Fruit fly (Drosophila melanogaster) whole organism, pupa: ENCODE measurements around the gene unc-4.

Experiments
- CG10348 ChIP-seq: fragments of 200-800 bp; sonication (Bioruptor generic); IDR thresholded peaks from 2 replicates; pipeline ENCODE4 v1.3.6; 2022; ENCODE audit warnings: missing biosample characterization, missing genetic modification characterization
- CG12605 ChIP-seq: fragments of 200-800 bp; sonication (Bioruptor generic); IDR thresholded peaks from 2 replicates; pipeline ENCODE4 v1.3.6; 2022; ENCODE audit warnings: missing biosample characterization, missing genetic modification characterization
- CG13204 ChIP-seq: fragments of 200-800 bp; sonication (Bioruptor generic); optimal IDR thresholded peaks from 2 replicates; lab custom pipeline; 2018; ENCODE audit warnings: missing biosample characterization, mild to moderate bottlenecking, missing genetic modification characterization, moderate library complexity
- CG14655 ChIP-seq: fragments of 200-800 bp; sonication (Bioruptor generic); optimal IDR thresholded peaks from 3 replicates; lab custom pipeline; 2017; ENCODE audit warnings: mild to moderate bottlenecking, missing biosample characterization, missing genetic modification reagents, missing genetic modification characterization
- CG15710 ChIP-seq: fragments of 200-800 bp; sonication (Bioruptor generic); optimal IDR thresholded peaks from 2 replicates; lab custom pipeline; 2018; ENCODE audit warnings: missing biosample characterization, mild to moderate bottlenecking, missing genetic modification characterization, moderate library complexity
- CG17806 ChIP-seq: fragments of 200-800 bp; sonication (Bioruptor generic); optimal IDR thresholded peaks from 2 replicates; lab custom pipeline; 2018; ENCODE audit warnings: missing biosample characterization, mild to moderate bottlenecking, missing genetic modification characterization, moderate library complexity
- CG32121 ChIP-seq: fragments of 200-800 bp; sonication (Bioruptor generic); IDR thresholded peaks from 2 replicates; pipeline ENCODE4 v1.3.6; 2022; ENCODE audit warnings: missing biosample characterization, missing genetic modification characterization
- CG34367 ChIP-seq: fragments of 200-800 bp; sonication (Bioruptor generic); optimal IDR thresholded peaks from 2 replicates; lab custom pipeline; 2018; ENCODE audit warnings: missing biosample characterization, mild to moderate bottlenecking, missing genetic modification characterization
- CG4496 ChIP-seq: fragments of 200-800 bp; sonication (Bioruptor generic); IDR thresholded peaks from 3 replicates; pipeline ENCODE4 v1.3.6; 2022; ENCODE audit warnings: missing biosample characterization, missing genetic modification characterization
- CG8159 ChIP-seq: fragments of 200-800 bp; sonication (Bioruptor generic); optimal IDR thresholded peaks from 3 replicates; lab custom pipeline; 2018; ENCODE audit warnings: missing biosample characterization, mild to moderate bottlenecking, missing genetic modification characterization, moderate library complexity
- CG8301 ChIP-seq: fragments of 200-800 bp; sonication (Bioruptor generic); optimal IDR thresholded peaks from 2 replicates; lab custom pipeline; 2018; ENCODE audit warnings: missing biosample characterization, mild to moderate bottlenecking, missing genetic modification characterization
- CG9948 ChIP-seq: fragments of 200-800 bp; sonication (Bioruptor generic); optimal IDR thresholded peaks from 2 replicates; lab custom pipeline; 2018; ENCODE audit warnings: missing biosample characterization, mild to moderate bottlenecking, missing genetic modification characterization, moderate library complexity
- D1 ChIP-seq: fragments of 200-800 bp; sonication (Bioruptor generic); optimal IDR thresholded peaks from 2 replicates; lab custom pipeline; 2018; ENCODE audit warnings: missing biosample characterization, mild to moderate bottlenecking, missing genetic modification characterization, moderate library complexity
- EcR ChIP-seq: fragments of 200-800 bp; sonication (Bioruptor generic); optimal IDR thresholded peaks from 3 replicates; lab custom pipeline; 2019; ENCODE audit warnings: missing biosample characterization, missing genetic modification characterization, mild to moderate bottlenecking, moderate library complexity, missing genetic modification reagents
- Ets98B ChIP-seq: fragments of 200-800 bp; sonication (Bioruptor generic); IDR thresholded peaks from 2 replicates; pipeline ENCODE4 v1.3.6; 2022; ENCODE audit warnings: missing biosample characterization, missing genetic modification characterization
- Pif1A ChIP-seq: fragments of 200-800 bp; sonication (Bioruptor generic); optimal IDR thresholded peaks from 3 replicates; lab custom pipeline; 2016; ENCODE audit warnings: missing biosample characterization, missing genetic modification characterization
- Pif1B ChIP-seq: fragments of 200-800 bp; sonication (Bioruptor generic); optimal IDR thresholded peaks from 3 replicates; lab custom pipeline; 2016; ENCODE audit warnings: missing biosample characterization, missing genetic modification characterization
- Snoo ChIP-seq: fragments of 200-800 bp; sonication (Bioruptor generic); optimal IDR thresholded peaks from 3 replicates; lab custom pipeline; 2017; ENCODE audit warnings: missing biosample characterization, mild to moderate bottlenecking, missing genetic modification characterization, inconsistent platforms
- fd96Ca ChIP-seq: fragments of 200-800 bp; sonication (Bioruptor generic); IDR thresholded peaks from 3 replicates; pipeline ENCODE4 v1.3.6; 2022; ENCODE audit warnings: missing biosample characterization, missing genetic modification characterization
- gl ChIP-seq: fragments of 200-800 bp; sonication (Bioruptor generic); optimal IDR thresholded peaks from 2 replicates; lab custom pipeline; 2018; ENCODE audit warnings: missing biosample characterization, mild to moderate bottlenecking, missing genetic modification characterization
- rn ChIP-seq: fragments of 200-800 bp; sonication (Bioruptor generic); IDR thresholded peaks from 2 replicates; pipeline ENCODE4 v1.3.6; 2022; ENCODE audit warnings: missing biosample characterization, missing genetic modification characterization

The unc-4 gene

DNA sequence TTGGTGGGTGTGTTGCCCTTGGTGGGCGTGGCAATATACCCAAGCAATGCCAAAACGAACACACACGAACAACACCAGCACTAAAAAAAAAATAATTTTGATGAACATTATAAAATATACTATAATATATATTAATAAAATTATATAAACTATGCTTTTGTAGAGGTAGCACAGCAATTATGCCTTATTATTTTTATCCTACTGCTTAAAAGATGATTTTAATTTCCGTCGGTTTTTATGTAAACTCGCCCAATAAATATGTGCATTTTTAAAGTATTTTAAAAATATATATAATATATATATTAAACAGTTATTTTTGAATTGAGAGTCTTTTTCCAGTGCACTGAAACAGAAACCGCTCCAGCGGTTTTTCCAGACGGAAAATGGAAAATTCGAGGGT, 6.1 kb upstream of the unc-4 start:
- TF ChIP-seq CG34367 (tag; lab: Kevin White, UChicago): no peak
- TF ChIP-seq Pif1B (GFP tag; lab: Kevin White, UChicago): no peak
- no peak for TF ChIP-seq rn (GFP tag; lab: Robert Waterston, UW)
- TF ChIP-seq fd96Ca (GFP tag; lab: Robert Waterston, UW): no peak
- TF ChIP-seq CG17806 (tag; lab: Kevin White, UChicago): no peak
- TF ChIP-seq EcR (GFP tag; lab: Kevin White, UChicago): no peak
- no peak for TF ChIP-seq CG4496 (GFP tag; lab: Robert Waterston, UW)
- TF ChIP-seq CG8159 (tag; lab: Kevin White, UChicago): no peak
- no peak for TF ChIP-seq CG13204 (GFP tag; lab: Kevin White, UChicago)
- no peak for TF ChIP-seq CG9948 (tag; lab: Kevin White, UChicago)
- no peak for TF ChIP-seq Ets98B
- TF ChIP-seq, all 21 proteins: peak for 0

DNA sequence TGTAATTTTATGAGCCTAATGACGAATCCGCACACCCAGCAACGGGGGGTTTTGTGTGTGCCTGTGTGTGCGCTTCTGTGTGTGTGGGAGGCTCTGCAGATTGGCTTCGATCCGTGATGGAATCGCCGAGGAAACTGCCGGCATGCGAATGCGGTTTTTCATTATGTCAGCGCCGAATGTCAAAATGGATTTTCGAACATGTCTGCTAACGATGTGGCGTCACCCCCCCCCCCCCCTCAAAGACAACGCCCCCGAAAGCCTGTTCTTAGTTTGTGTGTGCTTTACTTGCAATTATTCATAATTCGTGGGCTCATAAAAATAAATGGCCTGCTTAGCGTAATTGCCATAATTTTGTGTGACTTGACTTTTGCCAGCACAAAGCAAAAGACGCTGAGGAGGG, 4.7 kb upstream of the unc-4 start:
- no peak for TF ChIP-seq CG12605 (GFP tag; lab: Robert Waterston, UW)
- no peak for TF ChIP-seq EcR (GFP tag; lab: Kevin White, UChicago)
- TF ChIP-seq CG14655 (GFP tag; lab: Kevin White, UChicago): no peak
- no peak for TF ChIP-seq CG17806 (tag; lab: Kevin White, UChicago)
- TF ChIP-seq Pif1B (GFP tag; lab: Kevin White, UChicago): no peak
- TF ChIP-seq gl (tag; lab: Kevin White, UChicago): no peak
- no peak for TF ChIP-seq CG15710 (tag; lab: Kevin White, UChicago)
- TF ChIP-seq CG9948 (tag; lab: Kevin White, UChicago): no peak
- no peak for TF ChIP-seq Ets98B
- TF ChIP-seq CG32121 (GFP tag; lab: Robert Waterston, UW): no peak
- no peak for TF ChIP-seq D1 (tag; lab: Kevin White, UChicago)
- no peak for TF ChIP-seq CG34367 (tag; lab: Kevin White, UChicago)
- no peak for TF ChIP-seq CG8159 (tag; lab: Kevin White, UChicago)

DNA sequence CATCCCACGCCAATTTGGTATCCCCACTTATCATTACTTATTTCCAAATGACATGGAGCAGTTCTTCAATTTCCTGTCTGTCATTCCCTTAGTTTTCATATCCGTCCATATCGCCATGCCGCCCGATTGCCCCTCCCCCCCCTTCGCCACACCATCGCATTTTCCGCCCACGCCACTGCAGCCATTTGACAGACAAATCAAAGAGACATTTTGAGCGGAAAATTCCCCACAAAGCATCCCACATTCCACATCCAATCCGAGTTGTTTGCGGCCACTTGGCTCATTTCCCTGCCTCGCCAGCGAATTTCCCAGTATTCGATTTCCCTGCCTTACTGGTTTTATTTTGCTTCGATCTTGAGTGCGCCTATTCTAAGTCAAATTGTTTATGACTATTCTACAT, 3.5 kb upstream of the unc-4 start:
- no peak for TF ChIP-seq CG12605 (GFP tag; lab: Robert Waterston, UW)
- TF ChIP-seq CG32121 (GFP tag; lab: Robert Waterston, UW): no peak
- no peak for TF ChIP-seq CG15710 (tag; lab: Kevin White, UChicago)
- no peak for TF ChIP-seq rn (GFP tag; lab: Robert Waterston, UW)
- no peak for TF ChIP-seq CG34367 (tag; lab: Kevin White, UChicago)
- no peak for TF ChIP-seq Ets98B
- TF ChIP-seq Snoo (tag; lab: Kevin White, UChicago): no peak
- no peak for TF ChIP-seq CG9948 (tag; lab: Kevin White, UChicago)
- TF ChIP-seq Pif1B (GFP tag; lab: Kevin White, UChicago): no peak
- no peak for TF ChIP-seq gl (tag; lab: Kevin White, UChicago)
- TF ChIP-seq fd96Ca (GFP tag; lab: Robert Waterston, UW): no peak
- TF ChIP-seq CG14655 (GFP tag; lab: Kevin White, UChicago): no peak
- TF ChIP-seq Pif1A (GFP tag; lab: Kevin White, UChicago): no peak
- TF ChIP-seq EcR (GFP tag; lab: Kevin White, UChicago): no peak
- no peak for TF ChIP-seq D1 (tag; lab: Kevin White, UChicago)

DNA sequence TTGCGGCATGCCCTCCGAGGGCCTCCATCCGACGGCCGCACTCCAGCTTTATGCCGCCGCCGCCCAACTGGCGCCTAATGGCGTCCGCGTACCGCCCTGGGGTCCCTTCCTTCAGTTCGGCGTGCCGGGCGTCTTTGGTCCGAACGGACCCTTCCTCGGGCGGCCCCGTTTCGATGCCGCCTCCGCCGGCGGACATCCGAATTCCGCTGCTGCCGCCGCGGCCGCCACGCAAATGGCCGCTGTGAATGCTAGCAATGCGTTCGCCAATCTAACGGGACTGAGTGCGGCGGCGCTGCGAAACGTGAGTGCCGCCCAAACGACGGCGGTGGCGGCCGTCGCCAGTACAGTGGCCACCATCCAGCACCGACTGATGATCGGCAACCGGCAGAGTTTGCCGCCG, 810 bp downstream of the unc-4 start:
- no peak for TF ChIP-seq Pif1B (GFP tag; lab: Kevin White, UChicago)
- no peak for TF ChIP-seq Snoo (tag; lab: Kevin White, UChicago)
- TF ChIP-seq CG32121 (GFP tag; lab: Robert Waterston, UW): no peak
- no peak for TF ChIP-seq CG34367 (tag; lab: Kevin White, UChicago)
- no peak for TF ChIP-seq CG8159 (tag; lab: Kevin White, UChicago)
- TF ChIP-seq CG14655 (GFP tag; lab: Kevin White, UChicago): no peak
- TF ChIP-seq EcR (GFP tag; lab: Kevin White, UChicago): no peak
- TF ChIP-seq rn (GFP tag; lab: Robert Waterston, UW): no peak
- TF ChIP-seq CG8301 (tag; lab: Kevin White, UChicago): no peak

DNA sequence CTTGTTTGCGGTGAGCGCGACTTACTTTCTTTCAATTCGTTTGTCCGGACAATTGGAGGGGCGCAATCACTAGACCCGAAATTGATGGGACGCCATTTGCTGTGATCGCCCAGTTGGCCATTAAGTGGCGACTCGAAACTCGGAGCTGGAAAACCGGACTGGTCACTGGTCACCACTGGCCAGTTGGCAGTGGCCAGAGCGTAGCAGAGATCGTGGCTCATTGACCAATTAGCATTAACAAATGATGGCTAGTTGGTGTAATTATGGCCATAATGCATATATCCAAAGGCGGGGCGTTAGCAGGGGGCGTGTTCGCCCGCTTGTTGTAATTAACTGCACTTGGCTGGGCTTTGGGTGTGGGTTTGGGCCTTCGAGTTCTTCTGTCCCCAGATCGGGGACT, 3.5 kb downstream of the unc-4 start:
- no peak for TF ChIP-seq CG4496 (GFP tag; lab: Robert Waterston, UW)
- TF ChIP-seq gl (tag; lab: Kevin White, UChicago): no peak
- no peak for TF ChIP-seq Snoo (tag; lab: Kevin White, UChicago)
- TF ChIP-seq EcR (GFP tag; lab: Kevin White, UChicago): no peak
- TF ChIP-seq CG34367 (tag; lab: Kevin White, UChicago): no peak
- TF ChIP-seq CG17806 (tag; lab: Kevin White, UChicago): no peak
- no peak for TF ChIP-seq Pif1B (GFP tag; lab: Kevin White, UChicago)
- TF ChIP-seq Pif1A (GFP tag; lab: Kevin White, UChicago): no peak
- no peak for TF ChIP-seq CG8159 (tag; lab: Kevin White, UChicago)
- TF ChIP-seq CG8301 (tag; lab: Kevin White, UChicago): no peak
- TF ChIP-seq CG14655 (GFP tag; lab: Kevin White, UChicago): no peak
- no peak for TF ChIP-seq CG10348 (GFP tag; lab: Robert Waterston, UW)
- no peak for TF ChIP-seq D1 (tag; lab: Kevin White, UChicago)
- TF ChIP-seq CG9948 (tag; lab: Kevin White, UChicago): no peak
- TF ChIP-seq fd96Ca (GFP tag; lab: Robert Waterston, UW): no peak

DNA sequence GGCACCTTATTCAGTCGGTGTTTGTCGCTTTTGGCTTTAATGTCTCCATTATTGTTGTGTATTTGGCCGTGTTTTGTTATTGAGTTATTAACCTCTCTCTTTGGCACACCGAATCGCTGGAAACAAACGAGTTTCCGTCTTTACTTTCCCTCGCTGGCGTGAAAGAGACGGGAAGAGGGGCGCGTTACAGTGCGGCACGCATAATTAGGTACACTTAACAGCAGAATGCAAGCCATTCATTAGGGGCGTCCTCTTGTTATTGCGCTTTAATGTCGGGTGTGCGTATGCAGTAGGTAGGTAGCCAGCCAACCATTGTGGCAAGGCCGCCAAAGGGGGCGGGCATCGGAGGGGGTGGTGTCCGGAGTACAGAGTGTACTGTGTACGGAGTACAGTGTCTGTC, 6.2 kb downstream of the unc-4 start:
- TF ChIP-seq Pif1A (GFP tag; lab: Kevin White, UChicago) (no peak), Snoo (tag; lab: Kevin White, UChicago) (no peak), CG17806 (tag; lab: Kevin White, UChicago) (no peak), CG15710 (tag; lab: Kevin White, UChicago) (no peak), Pif1B (GFP tag; lab: Kevin White, UChicago) (no peak), CG14655 (GFP tag; lab: Kevin White, UChicago) (no peak), CG8301 (tag; lab: Kevin White, UChicago) (no peak), EcR (GFP tag; lab: Kevin White, UChicago) (no peak), CG4496 (GFP tag; lab: Robert Waterston, UW) (no peak)
